Worm (Caenorhabditis elegans): ENCODE results near the gene K12H6.4.

DNA sequence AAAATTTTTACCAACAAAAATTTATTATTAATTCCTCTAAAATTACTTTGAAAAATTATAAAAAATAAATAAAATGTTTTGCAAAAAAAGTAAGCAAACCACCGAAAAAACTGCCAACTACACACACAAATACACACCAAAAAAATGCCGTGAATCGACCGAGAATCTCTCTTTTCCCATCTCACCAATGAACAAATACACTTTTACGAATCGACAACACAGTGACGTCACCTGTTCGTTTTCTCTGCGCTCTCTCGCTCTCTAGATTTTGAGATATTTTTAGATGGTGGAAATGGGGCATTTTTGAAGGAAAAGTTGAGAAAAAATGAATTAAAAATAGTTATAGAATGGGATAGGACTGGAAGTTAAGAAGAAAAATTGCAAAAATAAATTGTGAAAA lies 8.0 kb upstream of the K12H6.4 start:
- TF ChIP-seq flt-1 (GFP tag; IDR thresholded peaks at IDR 0.05) (no peak), ref-1 (GFP tag; conservative IDR thresholded peaks at IDR 0.05) (no peak)

Measured in whole organism, midembryonic.